Worm (Caenorhabditis elegans) whole organism, young adult: ENCODE results near the gene npr-17.

Experiments used
- B0019.2 ChIP-seq: fragments of 200-800 bp; sonication (Bioruptor generic); conservative IDR thresholded peaks from 2 replicates; pipeline ENCODE4 v1.3.6; 2022; ENCODE audit warnings: missing genetic modification reagents, missing genetic modification characterization, missing compliant biosample characterization
- B0336.3 ChIP-seq: fragments of 200-800 bp; sonication (Bioruptor generic); IDR thresholded peaks from 2 replicates; pipeline ENCODE4 v1.3.6; 2022; ENCODE audit warnings: missing genetic modification characterization, missing compliant biosample characterization
- C17E4.6 ChIP-seq: fragments of 200-800 bp; sonication (Bioruptor generic); IDR thresholded peaks from 2 replicates; pipeline ENCODE4 v1.3.6; 2022; ENCODE audit warnings: missing genetic modification reagents, missing genetic modification characterization, missing compliant biosample characterization
- D2030.7 ChIP-seq: fragments of 200-800 bp; sonication (Bioruptor generic); IDR thresholded peaks from 2 replicates; pipeline ENCODE4 v1.3.6; 2022; ENCODE audit warnings: missing genetic modification reagents, missing genetic modification characterization, missing compliant biosample characterization
- F10E7.11 ChIP-seq: sonication (generic microtip); optimal IDR thresholded peaks from 2 replicates; lab custom pipeline; 2017; ENCODE audit warnings: mild to moderate bottlenecking, missing genetic modification characterization, moderate library complexity, missing compliant biosample characterization
- F23B12.7 ChIP-seq: sonication (generic microtip); optimal IDR thresholded peaks from 2 replicates; lab custom pipeline; 2017; ENCODE audit warnings: missing genetic modification characterization, mild to moderate bottlenecking, missing compliant biosample characterization, antibody characterized with exemption, moderate library complexity; ENCODE audit not compliant: insufficient read depth
- F33H1.4 ChIP-seq: fragments of 200-800 bp; sonication (Bioruptor generic); IDR thresholded peaks from 2 replicates; pipeline ENCODE4 v1.3.6; 2022; ENCODE audit warnings: missing genetic modification reagents, missing genetic modification characterization, missing compliant biosample characterization
- F37B4.10 ChIP-seq: fragments of 200-800 bp; sonication (Bioruptor generic); IDR thresholded peaks from 2 replicates; pipeline ENCODE4 v1.3.6; 2022; ENCODE audit warnings: missing genetic modification characterization, missing compliant biosample characterization
- K12H6.12 ChIP-seq: fragments of 200-800 bp; sonication (Bioruptor generic); optimal IDR thresholded peaks from 2 replicates; lab custom pipeline; 2018; ENCODE audit warnings: mild to moderate bottlenecking, missing genetic modification characterization, missing compliant biosample characterization
- Y53G8AR.9 ChIP-seq: fragments of 200-800 bp; sonication (Bioruptor generic); conservative IDR thresholded peaks from 2 replicates; pipeline ENCODE4 v1.3.6; 2022; ENCODE audit warnings: missing genetic modification reagents, missing genetic modification characterization, missing compliant biosample characterization
- ZK185.1 ChIP-seq: sonication (generic microtip); optimal IDR thresholded peaks from 2 replicates; lab custom pipeline; 2016; ENCODE audit warnings: mild to moderate bottlenecking, missing genetic modification characterization, missing compliant biosample characterization; ENCODE audit not compliant: poor library complexity, severe bottlenecking
- atf-7 ChIP-seq: sonication (generic microtip); optimal IDR thresholded peaks from 2 replicates; lab custom pipeline; 2017; ENCODE audit warnings: mild to moderate bottlenecking, missing genetic modification characterization, missing compliant biosample characterization
- attf-3 ChIP-seq: fragments of 200-800 bp; sonication (Bioruptor generic); conservative IDR thresholded peaks from 2 replicates; pipeline ENCODE4 v1.3.6; 2022; ENCODE audit warnings: missing genetic modification reagents, missing genetic modification characterization, missing compliant biosample characterization
- attf-5 ChIP-seq: fragments of 200-800 bp; sonication (Bioruptor generic); optimal IDR thresholded peaks from 2 replicates; lab custom pipeline; 2018; ENCODE audit warnings: mild to moderate bottlenecking, missing genetic modification characterization, missing compliant biosample characterization
- bed-1 ChIP-seq: fragments of 200-800 bp; sonication (Bioruptor generic); IDR thresholded peaks from 2 replicates; pipeline ENCODE4 v1.3.6; 2022; ENCODE audit warnings: missing genetic modification reagents, missing genetic modification characterization, missing compliant biosample characterization
- cebp-1 ChIP-seq, 2 experiments: fragments of 200-800 bp in 1 of 2; sonication (Bioruptor generic) in 1 of 2; sonication (generic microtip) in 1 of 2; IDR thresholded peaks in 1 of 2; optimal IDR thresholded peaks in 1 of 2; 2 replicates each; pipeline versions ENCODE4 v1.3.6 to Lab custom; 2017 to 2022; ENCODE audit warnings: missing compliant biosample characterization in 2 of 2, missing genetic modification characterization in 2 of 2, mild to moderate bottlenecking in 1 of 2, missing genetic modification reagents in 1 of 2, moderate library complexity in 1 of 2
- ceh-100 ChIP-seq: fragments of 200-800 bp; sonication (Bioruptor generic); IDR thresholded peaks from 2 replicates; pipeline ENCODE4 v1.3.6; 2022; ENCODE audit warnings: missing genetic modification reagents, missing genetic modification characterization, missing compliant biosample characterization
- ceh-27 ChIP-seq: fragments of 200-800 bp; sonication (Bioruptor generic); optimal IDR thresholded peaks from 2 replicates; lab custom pipeline; 2018; ENCODE audit warnings: mild to moderate bottlenecking, missing genetic modification characterization, moderate library complexity, missing compliant biosample characterization
- ceh-91 ChIP-seq: fragments of 200-800 bp; sonication (Bioruptor generic); IDR thresholded peaks from 2 replicates; pipeline ENCODE4 v1.3.6; 2022; ENCODE audit warnings: missing genetic modification reagents, missing genetic modification characterization, missing compliant biosample characterization
- dox-1 ChIP-seq: fragments of 200-800 bp; sonication (Bioruptor generic); IDR thresholded peaks from 2 replicates; pipeline ENCODE4 v1.3.6; 2022; ENCODE audit warnings: missing genetic modification reagents, missing genetic modification characterization, missing compliant biosample characterization
- dpl-1 ChIP-seq: fragments of 150-350 bp; optimal IDR thresholded peaks from 2 replicates; lab custom pipeline; 2014; ENCODE audit warnings: missing biosample characterization, missing genetic modification reagents, missing genetic modification characterization
- efl-1 ChIP-seq: fragments of 150-350 bp; optimal IDR thresholded peaks from 2 replicates; lab custom pipeline; 2014; ENCODE audit warnings: missing biosample characterization, missing genetic modification reagents, missing genetic modification characterization
- ekl-4 ChIP-seq: fragments of 200-800 bp; sonication (Bioruptor generic); IDR thresholded peaks from 2 replicates; pipeline ENCODE4 v1.3.6; 2022; ENCODE audit warnings: missing genetic modification reagents, missing genetic modification characterization, missing compliant biosample characterization
- him-1 ChIP-seq: sonication (generic microtip); optimal IDR thresholded peaks from 2 replicates; lab custom pipeline; 2016; ENCODE audit warnings: missing genotype, missing genetic modification reagents, missing genetic modification characterization, missing compliant biosample characterization
- hmg-1.2 ChIP-seq: fragments of 200-800 bp; sonication (Bioruptor generic); IDR thresholded peaks from 2 replicates; pipeline ENCODE4 v1.3.6; 2022; ENCODE audit warnings: missing genetic modification reagents, missing genetic modification characterization, missing compliant biosample characterization
- lag-1 ChIP-seq: fragments of 200-800 bp; sonication (Bioruptor generic); IDR thresholded peaks from 2 replicates; pipeline ENCODE4 v1.3.6; 2022; ENCODE audit warnings: missing genetic modification reagents, missing genetic modification characterization, missing compliant biosample characterization
- let-607 ChIP-seq, 2 experiments: fragments of 200-800 bp in 1 of 2; sonication (Bioruptor generic) in 1 of 2; sonication (generic microtip) in 1 of 2; optimal IDR thresholded peaks; 2 replicates each; lab custom pipeline; 2016 to 2018; ENCODE audit warnings: mild to moderate bottlenecking in 2 of 2, missing compliant biosample characterization in 2 of 2, missing genetic modification characterization in 2 of 2, moderate library complexity in 2 of 2, missing genotype in 1 of 2
- lin-54 ChIP-seq: fragments of 200-800 bp; sonication (Bioruptor generic); optimal IDR thresholded peaks from 2 replicates; lab custom pipeline; 2018; ENCODE audit warnings: mild to moderate bottlenecking, missing genetic modification characterization, missing compliant biosample characterization
- lsl-1 ChIP-seq: fragments of 200-800 bp; sonication (Bioruptor generic); optimal IDR thresholded peaks from 2 replicates; lab custom pipeline; 2018; ENCODE audit warnings: mild to moderate bottlenecking, missing genetic modification characterization, moderate library complexity, missing compliant biosample characterization
- madf-10 ChIP-seq: sonication (generic microtip); optimal IDR thresholded peaks from 2 replicates; lab custom pipeline; 2016; ENCODE audit warnings: mild to moderate bottlenecking, missing genetic modification characterization, missing compliant biosample characterization
- madf-3 ChIP-seq: fragments of 200-800 bp; sonication (Bioruptor generic); IDR thresholded peaks from 2 replicates; pipeline ENCODE4 v1.3.6; 2022; ENCODE audit warnings: missing genetic modification reagents, missing genetic modification characterization, missing compliant biosample characterization
- madf-6 ChIP-seq: fragments of 200-800 bp; sonication (Bioruptor generic); IDR thresholded peaks from 2 replicates; pipeline ENCODE4 v1.3.6; 2022; ENCODE audit warnings: missing genetic modification reagents, missing genetic modification characterization, missing compliant biosample characterization
- mcd-1 ChIP-seq: fragments of 200-800 bp; sonication (Bioruptor generic); IDR thresholded peaks from 2 replicates; pipeline ENCODE4 v1.3.6; 2022; ENCODE audit warnings: missing genetic modification reagents, missing genetic modification characterization, missing compliant biosample characterization
- nhr-120 ChIP-seq: fragments of 200-800 bp; sonication (Bioruptor generic); IDR thresholded peaks from 2 replicates; pipeline ENCODE4 v1.3.6; 2022; ENCODE audit warnings: missing genetic modification characterization, missing compliant biosample characterization
- nhr-80 ChIP-seq: sonication (generic microtip); optimal IDR thresholded peaks from 2 replicates; lab custom pipeline; 2016; ENCODE audit warnings: missing genetic modification characterization, missing compliant biosample characterization
- pbrm-1 ChIP-seq: fragments of 200-800 bp; sonication (Bioruptor generic); IDR thresholded peaks from 2 replicates; pipeline ENCODE4 v1.3.6; 2022; ENCODE audit warnings: missing genetic modification reagents, missing genetic modification characterization, missing compliant biosample characterization
- pha-4 ChIP-seq: fragments of 150-350 bp; sonication (generic microtip); optimal IDR thresholded peaks from 2 replicates; lab custom pipeline; 2014; ENCODE audit warnings: missing biosample characterization, missing genetic modification reagents, missing genetic modification characterization
- repo-1 ChIP-seq: sonication (generic microtip); optimal IDR thresholded peaks from 2 replicates; lab custom pipeline; 2017; ENCODE audit warnings: mild to moderate bottlenecking, missing genetic modification characterization, missing compliant biosample characterization
- sea-2 ChIP-seq: fragments of 200-800 bp; sonication (Bioruptor generic); IDR thresholded peaks from 2 replicates; pipeline ENCODE4 v1.3.6; 2022; ENCODE audit warnings: missing genetic modification characterization, missing compliant biosample characterization
- snpc-4 ChIP-seq, 5 experiments: fragments of 150-350 bp in 1 of 5; sonication (generic microtip) in 4 of 5; optimal IDR thresholded peaks; 2 replicates each; lab custom pipeline; 2014 to 2018; ENCODE audit warnings: missing genetic modification characterization in 5 of 5, missing biosample characterization in 3 of 5, antibody characterized with exemption in 2 of 5, mild to moderate bottlenecking in 2 of 5, missing compliant biosample characterization in 2 of 5, missing genotype in 2 of 5, moderate library complexity in 2 of 5, missing genetic modification reagents in 1 of 5
- tbp1 ChIP-seq: fragments of 200-800 bp; sonication (Bioruptor generic); optimal IDR thresholded peaks from 2 replicates; lab custom pipeline; 2018; ENCODE audit warnings: mild to moderate bottlenecking, missing genetic modification characterization, missing compliant biosample characterization
- tbx-9 ChIP-seq: sonication (generic microtip); optimal IDR thresholded peaks from 2 replicates; lab custom pipeline; 2016; ENCODE audit warnings: borderline replicate concordance, missing genetic modification characterization, inconsistent platforms, missing compliant biosample characterization
- ztf-18 ChIP-seq: sonication (generic microtip); optimal IDR thresholded peaks from 2 replicates; lab custom pipeline; 2016; ENCODE audit warnings: missing genotype, mild to moderate bottlenecking, missing genetic modification characterization, missing compliant biosample characterization

Gene npr-17

DNA sequence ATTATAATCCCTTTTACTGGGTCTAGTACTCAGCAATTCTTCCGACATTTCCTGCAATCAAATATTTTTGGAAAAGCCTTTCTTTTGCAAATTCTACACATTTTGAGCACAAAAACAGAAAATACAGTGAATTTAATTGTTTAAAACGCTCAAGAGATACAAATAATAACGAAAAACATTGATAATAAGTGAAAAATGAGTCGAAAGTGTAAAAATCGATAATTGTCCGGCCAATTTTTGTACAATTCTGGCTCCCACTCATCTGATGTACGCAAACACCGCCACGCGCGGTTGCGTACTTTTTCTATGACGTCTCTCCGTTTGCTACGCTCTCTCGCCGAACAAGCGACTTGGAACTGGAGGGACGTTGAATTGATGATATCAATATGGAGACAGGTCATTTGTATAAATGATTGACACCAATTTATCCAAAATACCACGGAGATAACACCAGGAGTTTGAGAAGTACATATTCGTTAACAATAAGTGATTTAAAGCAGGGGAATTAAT lies 24.6 kb upstream of the npr-17 start, which contains the start of gene lin-36:
Gene lin-36 (minus strand): TSS at position 51 of the 510 bp plus-strand sequence.
- TF ChIP-seq Y53G8AR.9 (GFP tag; lab: Robert Waterston, UW) (no peak), let-607 (tag; optimal IDR thresholded peaks at IDR 0.05; lab: Kevin White, UChicago) (peak; percentile 59 to 63), tbp1 (GFP tag; lab: Kevin White, UChicago) (peak; percentile 47), mcd-1 (GFP tag; lab: Robert Waterston, UW) (peak; percentile 68), lag-1 (GFP tag; lab: Robert Waterston, UW) (no peak), dpl-1 (GFP tag; lab: Kevin White, UChicago) (peak; percentile 61), madf-10 (tag; lab: Kevin White, UChicago) (peak; percentile 21), sea-2 (GFP tag; lab: Robert Waterston, UW) (no peak), K12H6.12 (tag; lab: Kevin White, UChicago) (peak; percentile 25), ceh-100 (GFP tag; lab: Robert Waterston, UW) (0 out of 2 replicates have a peak, but pooled peaks have one; percentile 12), repo-1 (no peak), hmg-1.2 (GFP tag; lab: Robert Waterston, UW) (peak; percentile 100), madf-6 (GFP tag; lab: Robert Waterston, UW) (peak; percentile 38; the same call in 1 of the 2 replicates), efl-1 (GFP tag; lab: Kevin White, UChicago) (peak; percentile 14), nhr-80 (peak; percentile 32), ZK185.1 (tag; lab: Kevin White, UChicago) (peak; percentile 24), C17E4.6 (0 out of 2 replicates have a peak, but pooled peaks have one; percentile 8), ekl-4 (GFP tag; lab: Robert Waterston, UW) (peak; percentile 46; the same call in 1 of the 2 replicates), atf-7 (tag; lab: Kevin White, UChicago) (no peak), F33H1.4 (GFP tag; lab: Robert Waterston, UW) (peak; percentile 59), B0019.2 (no peak), attf-5 (GFP tag; lab: Kevin White, UChicago) (peak; percentile 78), F10E7.11 (no peak), snpc-4 (GFP tag; optimal IDR thresholded peaks at IDR 0.05; lab: Kevin White, UChicago) (peak; percentile 23), snpc-4 (tag; optimal IDR thresholded peaks at IDR 0.05; lab: Kevin White, UChicago) (peak in 2 of 4 experiments; percentile 23 to 63), D2030.7 (GFP tag; lab: Robert Waterston, UW) (no peak), cebp-1 (GFP tag; IDR thresholded peaks at IDR 0.05; lab: Robert Waterston, UW) (no peak), cebp-1 (tag; optimal IDR thresholded peaks at IDR 0.05; lab: Kevin White, UChicago) (peak; percentile 58), ztf-18 (peak; percentile 71), nhr-120 (GFP tag; lab: Robert Waterston, UW) (no peak), bed-1 (GFP tag; lab: Robert Waterston, UW) (no peak), F23B12.7 (peak; percentile 68), him-1 (tag; lab: Kevin White, UChicago) (peak; percentile 35), pha-4 (tag; lab: Kevin White, UChicago) (peak; percentile 43), lsl-1 (GFP tag; lab: Kevin White, UChicago) (peak; percentile 29), pbrm-1 (GFP tag; lab: Robert Waterston, UW) (peak; percentile 57; the same call in 1 of the 2 replicates), madf-3 (0 out of 2 replicates have a peak, but pooled peaks have one; percentile 9), F37B4.10 (GFP tag; lab: Robert Waterston, UW) (no peak), attf-3 (GFP tag; lab: Robert Waterston, UW) (0 out of 2 replicates have a peak, but pooled peaks have one; percentile 39), dox-1 (GFP tag; lab: Robert Waterston, UW) (peak; percentile 78), tbx-9 (tag; lab: Kevin White, UChicago) (no peak), lin-54 (GFP tag; lab: Kevin White, UChicago) (peak; percentile 74), B0336.3 (0 out of 2 replicates have a peak, but pooled peaks have one; percentile 21), ceh-27 (peak; percentile 73), ceh-91 (GFP tag; lab: Robert Waterston, UW) (peak; percentile 28; the same call in 1 of the 2 replicates)
